Fruit fly (Drosophila melanogaster): ENCODE data around the gene TotC.

The TotC gene

DNA sequence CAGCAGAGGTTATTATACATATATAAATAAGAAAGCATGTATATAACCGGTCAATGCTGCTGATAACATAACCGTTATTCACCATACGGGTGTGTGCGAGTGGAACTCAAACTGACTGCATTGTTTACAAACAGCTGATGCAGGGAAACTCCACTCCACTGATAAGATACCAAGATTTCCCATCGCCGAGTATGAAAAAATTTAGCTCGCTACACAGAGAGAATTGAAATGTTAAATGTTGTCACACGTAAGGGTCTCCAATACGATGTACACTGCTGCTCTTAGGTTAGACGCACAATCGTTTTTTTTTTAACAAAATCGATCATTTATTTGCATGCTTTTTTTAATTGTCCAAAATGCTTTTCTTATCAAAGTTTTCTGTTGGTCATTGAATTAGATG, 39.1 kb upstream of the TotC start (continued):
- TF ChIP-seq CG8944 (GFP tag; optimal IDR thresholded peaks at IDR 0.05): peak; percentile 32
- no peak for TF ChIP-seq gt (GFP tag; IDR thresholded peaks at IDR 0.05)
- no peak for TF ChIP-seq tin (GFP tag; optimal IDR thresholded peaks at IDR 0.05)
- TF ChIP-seq sens-2 (GFP tag; IDR thresholded peaks at IDR 0.05): 0 out of 2 replicates have a peak, but pooled peaks have one; percentile 12
- TF ChIP-seq ham (GFP tag; IDR thresholded peaks at IDR 0.05): no peak
- TF ChIP-seq Fer2 (tag; optimal IDR thresholded peaks at IDR 0.05): no peak
- TF ChIP-seq CG9727 (GFP tag; optimal IDR thresholded peaks at IDR 0.05): no peak
- no peak for TF ChIP-seq Xrp1 (GFP tag; IDR thresholded peaks at IDR 0.05)
- no peak for TF ChIP-seq CG11247 (GFP tag; IDR thresholded peaks at IDR 0.05)
- TF ChIP-seq Aef1 (GFP tag; IDR thresholded peaks at IDR 0.05): no peak
- no peak for TF ChIP-seq Poxn (GFP tag; IDR thresholded peaks at IDR 0.05)
- TF ChIP-seq CG9932 (GFP tag; IDR thresholded peaks at IDR 0.05): no peak
- TF ChIP-seq HLH4C (GFP tag; IDR thresholded peaks at IDR 0.05; ENCODE audit: partially characterized antibody): no peak
- no peak for TF ChIP-seq CG3726 (GFP tag; IDR thresholded peaks at IDR 0.05)
- no peak for TF ChIP-seq pita (GFP tag; optimal IDR thresholded peaks at IDR 0.05)
- peak; percentile 33 for TF ChIP-seq en (GFP tag; optimal IDR thresholded peaks at IDR 0.05)
- peak; percentile 61 for TF ChIP-seq Sox102F (GFP tag; optimal IDR thresholded peaks at IDR 0.05)
- no peak for TF ChIP-seq CG18476 (GFP tag; optimal IDR thresholded peaks at IDR 0.05)
- no peak for TF ChIP-seq TFAM (GFP tag; optimal IDR thresholded peaks at IDR 0.05)
- no peak for TF ChIP-seq CG17612 (GFP tag; IDR thresholded peaks at IDR 0.05)
- peak; percentile 10 for TF ChIP-seq Chrac-16 (GFP tag; optimal IDR thresholded peaks at IDR 0.05)
- no peak for TF ChIP-seq stwl (tag; optimal IDR thresholded peaks at IDR 0.05)
- TF ChIP-seq dmrt11E (tag; optimal IDR thresholded peaks at IDR 0.05): no peak
- TF ChIP-seq CG1647 (GFP tag; optimal IDR thresholded peaks at IDR 0.05): no peak
- TF ChIP-seq Blimp-1 (GFP tag; optimal IDR thresholded peaks at IDR 0.05): peak; percentile 32
- TF ChIP-seq CG11093 (GFP tag; IDR thresholded peaks at IDR 0.05): no peak
- TF ChIP-seq eve (GFP tag; optimal IDR thresholded peaks at IDR 0.05): no peak
- TF ChIP-seq psq (GFP tag; optimal IDR thresholded peaks at IDR 0.05): no peak
- TF ChIP-seq zf30C (GFP tag; optimal IDR thresholded peaks at IDR 0.05): peak; percentile 62
- peak; percentile 30 for TF ChIP-seq CG8388 (GFP tag; optimal IDR thresholded peaks at IDR 0.05)
- no peak for TF ChIP-seq CG14710 (tag; optimal IDR thresholded peaks at IDR 0.05)
- no peak for TF ChIP-seq ap (GFP tag; IDR thresholded peaks at IDR 0.05)
- no peak for TF ChIP-seq CG10274 (GFP tag; optimal IDR thresholded peaks at IDR 0.05)
- TF ChIP-seq amos (GFP tag; IDR thresholded peaks at IDR 0.05; ENCODE audit: partially characterized antibody): no peak
- no peak for TF ChIP-seq CG3407 (GFP tag; optimal IDR thresholded peaks at IDR 0.05)
- no peak for TF ChIP-seq Dek (tag; optimal IDR thresholded peaks at IDR 0.05)
- no peak for TF ChIP-seq cg (GFP tag; optimal IDR thresholded peaks at IDR 0.05)
- no peak for TF ChIP-seq sima (GFP tag; optimal IDR thresholded peaks at IDR 0.05)
- TF ChIP-seq CG18011 (GFP tag; optimal IDR thresholded peaks at IDR 0.05): no peak
- TF ChIP-seq Dbx (GFP tag; IDR thresholded peaks at IDR 0.05): no peak
- no peak for TF ChIP-seq Atf3 (GFP tag; optimal IDR thresholded peaks at IDR 0.05)
- TF ChIP-seq Deaf1 (tag; optimal IDR thresholded peaks at IDR 0.05): no peak
- TF ChIP-seq CG13424 (tag; optimal IDR thresholded peaks at IDR 0.05): peak; percentile 21
- no peak for TF ChIP-seq GATAe (GFP tag; conservative IDR thresholded peaks at IDR 0.05)
- TF ChIP-seq mld (GFP tag; IDR thresholded peaks at IDR 0.05; ENCODE audit: partially characterized antibody): no peak
- TF ChIP-seq usp (GFP tag; optimal IDR thresholded peaks at IDR 0.05): no peak
- peak; percentile 62; the same call in 1 of the 2 replicates for TF ChIP-seq slbo (GFP tag; IDR thresholded peaks at IDR 0.05)
- no peak for TF ChIP-seq grn (GFP tag; optimal IDR thresholded peaks at IDR 0.05)
- TF ChIP-seq CG17186 (GFP tag; optimal IDR thresholded peaks at IDR 0.05): no peak
- TF ChIP-seq slp2 (GFP tag; optimal IDR thresholded peaks at IDR 0.05): peak; percentile 36
- TF ChIP-seq CG18764 (GFP tag; optimal IDR thresholded peaks at IDR 0.05): no peak
- no peak for TF ChIP-seq CG14860 (GFP tag; IDR thresholded peaks at IDR 0.05; ENCODE audit: partially characterized antibody)

All from whole organism, embryonic.